Worm (Caenorhabditis elegans): ENCODE results near the gene gst-28.
A peak's percentile ranks its signal among the peaks of the same experiment; 100 is the strongest.

gst-28 gene

DNA sequence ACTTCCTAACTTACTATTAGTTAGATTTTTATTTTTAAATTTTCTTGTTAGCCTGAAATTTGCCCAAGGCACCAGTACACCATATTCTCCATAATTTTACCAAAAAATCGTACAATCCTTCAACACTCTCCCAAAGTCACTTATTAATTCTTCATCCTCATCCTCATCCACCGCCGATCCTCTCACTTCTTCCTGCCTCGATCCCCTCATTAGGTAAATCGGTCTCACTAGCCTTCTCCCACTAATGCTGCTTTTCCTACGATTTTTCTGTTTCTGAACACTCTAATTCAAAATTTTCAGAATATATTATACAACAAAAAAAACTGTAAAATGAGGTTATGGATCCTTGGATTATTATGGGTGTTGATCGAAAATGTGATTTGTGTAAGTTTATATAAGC lies 31.5 kb downstream of the gst-28 start, which contains the start of gene Y53F4B.25:
TSS of gene Y53F4B.25 (plus strand) at position 301 of the 400 bp plus-strand sequence.
- TF ChIP-seq ZK546.5 (tag; optimal IDR thresholded peaks at IDR 0.05) (no peak), ceh-82 (tag; optimal IDR thresholded peaks at IDR 0.05) (no peak), nhr-12 (tag; optimal IDR thresholded peaks at IDR 0.05) (no peak), elt-1 (tag; optimal IDR thresholded peaks at IDR 0.05) (no peak)

DNA sequence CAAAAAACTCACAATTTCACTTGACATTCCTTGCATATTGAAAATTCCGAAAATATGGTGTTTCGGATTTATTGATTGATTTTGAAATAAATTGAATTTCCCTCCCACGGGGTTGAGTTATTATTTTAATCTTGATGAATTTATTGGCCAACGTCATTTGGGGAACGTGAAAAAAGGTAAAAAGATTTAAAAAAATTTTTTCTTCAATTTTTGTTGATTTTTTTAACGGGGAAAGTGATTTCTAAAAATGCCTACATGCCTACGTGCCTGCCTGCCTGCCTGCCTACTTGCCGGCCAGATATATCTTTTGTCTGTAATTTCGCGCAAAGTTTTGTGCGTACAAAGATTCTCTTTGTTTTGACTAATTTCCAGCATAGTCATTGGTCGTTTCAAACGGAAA lies 33.0 kb downstream of the gst-28 start, which contains the start of gene Y53F4B.24:
TSS of gene Y53F4B.24 (minus strand) at position 101 of the 400 bp plus-strand sequence.
- TF ChIP-seq mbf-1 (tag; optimal IDR thresholded peaks at IDR 0.05), result no peak
- no peak for TF ChIP-seq aly-2 (tag; optimal IDR thresholded peaks at IDR 0.05)
- TF ChIP-seq nhr-77 (tag; optimal IDR thresholded peaks at IDR 0.05), result no peak
- no peak for TF ChIP-seq mab-5 (tag; optimal IDR thresholded peaks at IDR 0.05)

- no peak for TF ChIP-seq unc-55 (GFP tag; optimal IDR thresholded peaks at IDR 0.05)
Observed at ce11 chrII:15130512-15130911, 36.9 kb downstream of the gst-28 start, which contains the start of gene Y53F4B.62. Gene Y53F4B.62 (minus strand): TSS chrII:15130612.

DNA sequence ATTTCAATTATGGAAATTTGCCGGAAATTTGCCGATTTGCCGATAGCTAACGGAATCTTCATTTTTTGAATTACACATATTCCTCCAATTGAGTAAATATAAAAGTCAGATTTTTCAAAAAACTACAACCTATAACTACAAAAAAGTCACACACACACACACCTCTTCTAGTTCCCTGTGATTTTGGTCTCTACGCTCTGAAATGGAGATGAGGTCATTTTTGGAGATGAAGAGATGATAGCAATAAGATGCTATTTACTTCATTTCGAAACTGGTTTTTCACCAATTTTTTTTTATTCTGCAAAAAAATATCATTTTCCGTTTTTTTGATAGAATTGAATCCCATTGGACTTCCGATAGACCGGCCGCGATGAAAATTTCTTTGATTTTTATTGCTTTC lies 43.2 kb downstream of the gst-28 start, which contains the start of gene Y53F4B.23:
TSS of gene Y53F4B.23 (plus strand) at position 312 of the 400 bp plus-strand sequence.
- TF ChIP-seq snpc-4 (tag; optimal IDR thresholded peaks at IDR 0.05) (no peak), ZK546.5 (tag; optimal IDR thresholded peaks at IDR 0.05) (no peak), ztf-4 (tag; optimal IDR thresholded peaks at IDR 0.05) (no peak), mbf-1 (tag; optimal IDR thresholded peaks at IDR 0.05) (no peak), ztf-11 (tag; optimal IDR thresholded peaks at IDR 0.05) (no peak), ama-1 (optimal IDR thresholded peaks at IDR 0.05) (no peak), nhr-77 (tag; optimal IDR thresholded peaks at IDR 0.05) (no peak)

ce11 chrII:15119537-15120360 lies 47.6 kb downstream of the gst-28 start, which contains the start of gene arp-1:
Gene arp-1 (plus strand): TSS chrII:15120301.
- TF ChIP-seq egl-27 (tag; optimal IDR thresholded peaks at IDR 0.05), result no peak
- peak; percentile 36 to 61 for TF ChIP-seq lsy-2 (tag; optimal IDR thresholded peaks at IDR 0.05)
- no peak for TF ChIP-seq lin-39 (tag; optimal IDR thresholded peaks at IDR 0.05)
- TF ChIP-seq ztf-11 (tag; optimal IDR thresholded peaks at IDR 0.05), result no peak
- TF ChIP-seq mab-5 (tag; optimal IDR thresholded peaks at IDR 0.05), result no peak
- TF ChIP-seq nhr-21 (tag; optimal IDR thresholded peaks at IDR 0.05), result no peak
- TF ChIP-seq blmp-1 (tag; optimal IDR thresholded peaks at IDR 0.05; ENCODE audit: insufficient read depth), result no peak
- TF ChIP-seq elt-1 (tag; optimal IDR thresholded peaks at IDR 0.05), result no peak
- no peak for TF ChIP-seq Y55F3AM.14 (GFP tag; optimal IDR thresholded peaks at IDR 0.05)
- no peak for TF ChIP-seq unc-39 (tag; optimal IDR thresholded peaks at IDR 0.05)
- no peak for TF ChIP-seq nhr-23 (tag; optimal IDR thresholded peaks at IDR 0.05)
- TF ChIP-seq F13H6.1 (tag; optimal IDR thresholded peaks at IDR 0.05), result peak; percentile 43
- peak; percentile 75 for TF ChIP-seq unc-55 (GFP tag; optimal IDR thresholded peaks at IDR 0.05)
- peak; percentile 55 for TF ChIP-seq gmeb-1 (tag; optimal IDR thresholded peaks at IDR 0.05)
- TF ChIP-seq nhr-77 (tag; optimal IDR thresholded peaks at IDR 0.05), result peak; percentile 44
- TF ChIP-seq sma-3 (GFP tag; optimal IDR thresholded peaks at IDR 0.05), result no peak
- TF ChIP-seq alr-1 (tag; optimal IDR thresholded peaks at IDR 0.05), result no peak
- peak; percentile 48 for TF ChIP-seq zag-1 (tag; optimal IDR thresholded peaks at IDR 0.05)
- TF ChIP-seq ceh-16 (tag; optimal IDR thresholded peaks at IDR 0.05), result no peak
- TF ChIP-seq unc-62 (GFP tag; optimal IDR thresholded peaks at IDR 0.05), result no peak
- TF ChIP-seq ama-1 (optimal IDR thresholded peaks at IDR 0.05), result no peak
- TF ChIP-seq nhr-25 (tag; optimal IDR thresholded peaks at IDR 0.05), result peak; percentile 32
- TF ChIP-seq snpc-4 (tag; optimal IDR thresholded peaks at IDR 0.05), result peak; percentile 9
- no peak for TF ChIP-seq ztf-4 (tag; optimal IDR thresholded peaks at IDR 0.05)
- TF ChIP-seq nhr-11 (tag; optimal IDR thresholded peaks at IDR 0.05), result no peak
- no peak for TF ChIP-seq ceh-82 (tag; optimal IDR thresholded peaks at IDR 0.05)
- no peak for TF ChIP-seq mbf-1 (tag; optimal IDR thresholded peaks at IDR 0.05)
- TF ChIP-seq peb-1 (tag; optimal IDR thresholded peaks at IDR 0.05), result no peak
- no peak for TF ChIP-seq dmd-4 (tag; optimal IDR thresholded peaks at IDR 0.05)
- TF ChIP-seq nhr-6 (tag; optimal IDR thresholded peaks at IDR 0.05), result no peak
- no peak for TF ChIP-seq nhr-237 (tag; optimal IDR thresholded peaks at IDR 0.05)
- peak; percentile 15 for TF ChIP-seq sma-9 (GFP tag; optimal IDR thresholded peaks at IDR 0.05)
- TF ChIP-seq sma-9 (tag; optimal IDR thresholded peaks at IDR 0.05), result no peak
- no peak for TF ChIP-seq elt-3 (tag; optimal IDR thresholded peaks at IDR 0.05)
- TF ChIP-seq sem-4 (tag; optimal IDR thresholded peaks at IDR 0.05), result no peak
- peak; percentile 66 for TF ChIP-seq nhr-129 (tag; optimal IDR thresholded peaks at IDR 0.05)
- peak; percentile 70 for TF ChIP-seq lin-11 (tag; optimal IDR thresholded peaks at IDR 0.05)
- TF ChIP-seq skn-1 (tag; optimal IDR thresholded peaks at IDR 0.05), result no peak
- TF ChIP-seq R02D3.7 (tag; optimal IDR thresholded peaks at IDR 0.05), result no peak
- no peak for TF ChIP-seq ztf-1 (GFP tag; conservative IDR thresholded peaks at IDR 0.05)

All from whole organism, L2 larva.